Worm (Caenorhabditis elegans) whole organism, early embryonic: ENCODE results near the gene C49G7.7.

Experiments used
- B0310.2 ChIP-seq: sonication (generic microtip); optimal IDR thresholded peaks from 2 replicates; lab custom pipeline; 2016; ENCODE audit warnings: mild to moderate bottlenecking, missing genetic modification characterization, missing compliant biosample characterization
- F13C5.2 ChIP-seq: sonication (generic microtip); optimal IDR thresholded peaks from 2 replicates; lab custom pipeline; 2017; ENCODE audit warnings: mild to moderate bottlenecking, missing genetic modification characterization, inconsistent platforms, missing compliant biosample characterization
- aly-1 ChIP-seq: sonication (generic microtip); optimal IDR thresholded peaks from 2 replicates; lab custom pipeline; 2016; ENCODE audit warnings: missing genetic modification characterization, missing compliant biosample characterization
- ama-1 ChIP-seq: fragments of 150-350 bp; optimal IDR thresholded peaks from 2 replicates; lab custom pipeline; 2014
- ceh-13 ChIP-seq: fragments of 200-800 bp; sonication (Bioruptor generic); optimal IDR thresholded peaks from 2 replicates; lab custom pipeline; 2018; ENCODE audit warnings: mild to moderate bottlenecking, missing genetic modification characterization, missing compliant biosample characterization
- ceh-36 ChIP-seq: sonication (generic microtip); optimal IDR thresholded peaks from 2 replicates; lab custom pipeline; 2016; ENCODE audit warnings: missing genetic modification characterization, inconsistent platforms, missing compliant biosample characterization
- ets-7 ChIP-seq: sonication (generic microtip); optimal IDR thresholded peaks from 2 replicates; lab custom pipeline; 2016; ENCODE audit warnings: missing genotype, missing genetic modification characterization, missing compliant biosample characterization
- flt-1 ChIP-seq: fragments of 200-800 bp; sonication (Bioruptor generic); IDR thresholded peaks from 2 replicates; pipeline ENCODE4 v1.3.6; 2022; ENCODE audit warnings: missing genetic modification characterization, missing compliant biosample characterization
- hmbx-1 ChIP-seq: sonication (generic microtip); optimal IDR thresholded peaks from 2 replicates; lab custom pipeline; 2016; ENCODE audit warnings: mild to moderate bottlenecking, missing genetic modification characterization, missing compliant biosample characterization
- hmg-4 ChIP-seq: fragments of 200-800 bp; sonication (Bioruptor generic); optimal IDR thresholded peaks from 2 replicates; lab custom pipeline; 2018; ENCODE audit warnings: mild to moderate bottlenecking, missing genetic modification characterization, missing compliant biosample characterization
- hnd-1 ChIP-seq: sonication (generic microtip); optimal IDR thresholded peaks from 2 replicates; lab custom pipeline; 2016; ENCODE audit warnings: missing genetic modification characterization, missing compliant biosample characterization
- pes-1 ChIP-seq: fragments of 200-800 bp; sonication (Bioruptor generic); IDR thresholded peaks from 2 replicates; pipeline ENCODE4 v1.3.6; 2022; ENCODE audit warnings: missing genetic modification reagents, missing genetic modification characterization, missing compliant biosample characterization
- scrt-1 ChIP-seq: fragments of 200-800 bp; sonication (Bioruptor generic); IDR thresholded peaks from 2 replicates; pipeline ENCODE4 v1.3.6; 2022; ENCODE audit warnings: missing genetic modification characterization, missing compliant biosample characterization
- sea-1 ChIP-seq: fragments of 200-800 bp; sonication (Bioruptor generic); conservative IDR thresholded peaks from 2 replicates; pipeline ENCODE4 v1.3.6; 2022; ENCODE audit warnings: missing genetic modification characterization, missing compliant biosample characterization
- tbx-11 ChIP-seq: fragments of 200-800 bp; sonication (Bioruptor generic); IDR thresholded peaks from 2 replicates; pipeline ENCODE4 v1.3.6; 2022; ENCODE audit warnings: missing genetic modification characterization, missing compliant biosample characterization
- tbx-37 ChIP-seq: fragments of 200-800 bp; sonication (Bioruptor generic); conservative IDR thresholded peaks from 2 replicates; pipeline ENCODE4 v1.3.6; 2022; ENCODE audit warnings: missing genetic modification reagents, missing genetic modification characterization, missing compliant biosample characterization
- tra-4 ChIP-seq: sonication (generic microtip); optimal IDR thresholded peaks from 2 replicates; lab custom pipeline; 2017; ENCODE audit warnings: missing genetic modification characterization, missing compliant biosample characterization

C49G7.7 gene

ce11 chrV:4034303-4034702, at the start of gene C49G7.7:
TSS of gene C49G7.7 (plus strand) at chrV:4034476.
- TF ChIP-seq pes-1 (GFP tag; lab: Robert Waterston, UW) (no peak), hnd-1 (tag; lab: Kevin White, UChicago) (no peak), scrt-1 (GFP tag; lab: Robert Waterston, UW) (no peak), ets-7 (tag; lab: Kevin White, UChicago) (no peak), tra-4 (tag; lab: Kevin White, UChicago) (no peak), F13C5.2 (tag; lab: Kevin White, UChicago) (no peak), sea-1 (GFP tag; lab: Robert Waterston, UW) (no peak), ceh-13 (no peak), flt-1 (GFP tag; lab: Robert Waterston, UW) (no peak), ama-1 (no peak), hmbx-1 (no peak), ceh-36 (tag; lab: Kevin White, UChicago) (no peak)

- no peak for TF ChIP-seq pes-1 (GFP tag; lab: Robert Waterston, UW)
- TF ChIP-seq hmg-4 (GFP tag; lab: Kevin White, UChicago) = no peak
- TF ChIP-seq tbx-37 (GFP tag; lab: Robert Waterston, UW) = no peak
- TF ChIP-seq tra-4 (tag; lab: Kevin White, UChicago) = no peak
- TF ChIP-seq ama-1 = no peak
- no peak for TF ChIP-seq F13C5.2 (tag; lab: Kevin White, UChicago)
- no peak for TF ChIP-seq ceh-13
- no peak for TF ChIP-seq ets-7 (tag; lab: Kevin White, UChicago)
- TF ChIP-seq flt-1 (GFP tag; lab: Robert Waterston, UW) = no peak
- TF ChIP-seq aly-1 (tag; lab: Kevin White, UChicago) = no peak
- no peak for TF ChIP-seq scrt-1 (GFP tag; lab: Robert Waterston, UW)
- TF ChIP-seq sea-1 (GFP tag; lab: Robert Waterston, UW) = no peak
- TF ChIP-seq B0310.2 = no peak
- no peak for TF ChIP-seq hnd-1 (tag; lab: Kevin White, UChicago)
- TF ChIP-seq ceh-36 (tag; lab: Kevin White, UChicago) = no peak
- TF ChIP-seq tbx-11 (GFP tag; lab: Robert Waterston, UW) = no peak
- TF ChIP-seq hmbx-1 = no peak
Observed at ce11 chrV:3985104-3985503, 49.2 kb upstream of the C49G7.7 start.

- TF ChIP-seq hmg-4 (GFP tag; lab: Kevin White, UChicago) = no peak
- no peak for TF ChIP-seq aly-1 (tag; lab: Kevin White, UChicago)
- no peak for TF ChIP-seq hnd-1 (tag; lab: Kevin White, UChicago)
- no peak for TF ChIP-seq tra-4 (tag; lab: Kevin White, UChicago)
- no peak for TF ChIP-seq tbx-37 (GFP tag; lab: Robert Waterston, UW)
- no peak for TF ChIP-seq flt-1 (GFP tag; lab: Robert Waterston, UW)
Observed at ce11 chrV:3987616-3988015, 46.7 kb upstream of the C49G7.7 start, which contains the start of gene nlp-28. TSS of gene nlp-28 (plus strand) at chrV:3987900.

ce11 chrV:3989070-3989469, 45.2 kb upstream of the C49G7.7 start, which contains the start of gene nlp-27:
TSS of gene nlp-27 (plus strand) at chrV:3989378.
- TF ChIP-seq hnd-1 (tag; lab: Kevin White, UChicago) = no peak
- no peak for TF ChIP-seq sea-1 (GFP tag; lab: Robert Waterston, UW)
- TF ChIP-seq scrt-1 (GFP tag; lab: Robert Waterston, UW) = no peak
- TF ChIP-seq flt-1 (GFP tag; lab: Robert Waterston, UW) = no peak
- TF ChIP-seq ceh-13 = no peak
- TF ChIP-seq hmg-4 (GFP tag; lab: Kevin White, UChicago) = no peak
- TF ChIP-seq B0310.2 = no peak
- no peak for TF ChIP-seq tra-4 (tag; lab: Kevin White, UChicago)
- TF ChIP-seq ama-1 = no peak
- TF ChIP-seq hmbx-1 = no peak
- no peak for TF ChIP-seq pes-1 (GFP tag; lab: Robert Waterston, UW)
- TF ChIP-seq F13C5.2 (tag; lab: Kevin White, UChicago) = no peak

- TF ChIP-seq pes-1 (GFP tag; lab: Robert Waterston, UW) (no peak), aly-1 (tag; lab: Kevin White, UChicago) (no peak), ets-7 (tag; lab: Kevin White, UChicago) (no peak), hnd-1 (tag; lab: Kevin White, UChicago) (no peak), scrt-1 (GFP tag; lab: Robert Waterston, UW) (no peak), tra-4 (tag; lab: Kevin White, UChicago) (no peak), sea-1 (GFP tag; lab: Robert Waterston, UW) (no peak), ceh-36 (tag; lab: Kevin White, UChicago) (no peak), hmbx-1 (no peak), B0310.2 (no peak), ceh-13 (no peak), tbx-37 (GFP tag; lab: Robert Waterston, UW) (no peak)
Observed at ce11 chrV:3992334-3992733, 41.9 kb upstream of the C49G7.7 start.

- no peak for TF ChIP-seq ets-7 (tag; lab: Kevin White, UChicago)
- TF ChIP-seq flt-1 (GFP tag; lab: Robert Waterston, UW) = no peak
- no peak for TF ChIP-seq hmbx-1
- no peak for TF ChIP-seq hnd-1 (tag; lab: Kevin White, UChicago)
- no peak for TF ChIP-seq tbx-37 (GFP tag; lab: Robert Waterston, UW)
- no peak for TF ChIP-seq ama-1
- no peak for TF ChIP-seq aly-1 (tag; lab: Kevin White, UChicago)
- no peak for TF ChIP-seq tra-4 (tag; lab: Kevin White, UChicago)
- no peak for TF ChIP-seq sea-1 (GFP tag; lab: Robert Waterston, UW)
Observed at ce11 chrV:3994048-3994447, 40.2 kb upstream of the C49G7.7 start, which contains the start of gene K09D9.9. TSS of gene K09D9.9 (minus strand) at chrV:3994148.

ce11 chrV:3995838-3996237, 38.4 kb upstream of the C49G7.7 start, which contains the start of gene srx-62:
TSS of gene srx-62 (minus strand) at chrV:3995938.
- TF ChIP-seq hnd-1 (tag; lab: Kevin White, UChicago) = no peak
- no peak for TF ChIP-seq pes-1 (GFP tag; lab: Robert Waterston, UW)
- TF ChIP-seq ama-1 = no peak
- TF ChIP-seq hmbx-1 = no peak
- no peak for TF ChIP-seq sea-1 (GFP tag; lab: Robert Waterston, UW)
- TF ChIP-seq F13C5.2 (tag; lab: Kevin White, UChicago) = no peak
- TF ChIP-seq ets-7 (tag; lab: Kevin White, UChicago) = no peak
- no peak for TF ChIP-seq scrt-1 (GFP tag; lab: Robert Waterston, UW)
- TF ChIP-seq aly-1 (tag; lab: Kevin White, UChicago) = no peak
- TF ChIP-seq tbx-37 (GFP tag; lab: Robert Waterston, UW) = no peak
- no peak for TF ChIP-seq tbx-11 (GFP tag; lab: Robert Waterston, UW)
- TF ChIP-seq flt-1 (GFP tag; lab: Robert Waterston, UW) = no peak
- TF ChIP-seq hmg-4 (GFP tag; lab: Kevin White, UChicago) = no peak
- no peak for TF ChIP-seq B0310.2
